Worm (Caenorhabditis elegans) whole organism, young adult: ENCODE measurements around the gene Y37H2A.1.

Experiments
- B0035.1 ChIP-seq: sonication (generic microtip); optimal IDR thresholded peaks from 2 replicates; lab custom pipeline; 2016; ENCODE audit warnings: missing genetic modification characterization, mild to moderate bottlenecking, missing compliant biosample characterization, missing genotype, missing genetic modification reagents
- F52B5.7 ChIP-seq: sonication (generic microtip); optimal IDR thresholded peaks from 2 replicates; lab custom pipeline; 2016; ENCODE audit warnings: mild to moderate bottlenecking, missing genetic modification characterization, missing compliant biosample characterization
- Y67H2A.10 ChIP-seq: fragments of 200-800 bp; sonication (Bioruptor generic); conservative IDR thresholded peaks from 2 replicates; pipeline ENCODE4 v1.3.6; 2022; ENCODE audit warnings: missing genetic modification reagents, missing genetic modification characterization, missing compliant biosample characterization
- Y79H2A.3 ChIP-seq: fragments of 200-800 bp; sonication (Bioruptor generic); conservative IDR thresholded peaks from 2 replicates; pipeline ENCODE4 v1.3.6; 2022; ENCODE audit warnings: missing genetic modification reagents, missing genetic modification characterization, missing compliant biosample characterization
- ceh-100 ChIP-seq: fragments of 200-800 bp; sonication (Bioruptor generic); IDR thresholded peaks from 2 replicates; pipeline ENCODE4 v1.3.6; 2022; ENCODE audit warnings: missing genetic modification reagents, missing genetic modification characterization, missing compliant biosample characterization
- dpl-1 ChIP-seq: fragments of 150-350 bp; optimal IDR thresholded peaks from 2 replicates; lab custom pipeline; 2014; ENCODE audit warnings: missing biosample characterization, missing genetic modification reagents, missing genetic modification characterization
- hlh-26 ChIP-seq: fragments of 200-800 bp; sonication (Bioruptor generic); conservative IDR thresholded peaks from 2 replicates; pipeline ENCODE4 v1.3.6; 2022; ENCODE audit warnings: missing genetic modification reagents, missing genetic modification characterization, missing compliant biosample characterization
- lin-35 ChIP-seq, 3 experiments: fragments of 150-350 bp in 2 of 3; sonication (generic microtip) in 1 of 3; optimal IDR thresholded peaks; 2 replicates each; lab custom pipeline; 2014 to 2018; ENCODE audit warnings: missing biosample characterization in 3 of 3, missing genetic modification characterization in 3 of 3, missing genetic modification reagents in 3 of 3
- nfya-1 ChIP-seq: sonication (generic microtip); optimal IDR thresholded peaks from 2 replicates; lab custom pipeline; 2017; ENCODE audit warnings: antibody characterized with exemption, missing compliant biosample characterization, missing genetic modification characterization, borderline replicate concordance; ENCODE audit not compliant: insufficient read depth
- snpc-1.3 ChIP-seq: sonication (generic microtip); optimal IDR thresholded peaks from 2 replicates; lab custom pipeline; 2017; ENCODE audit warnings: missing genetic modification characterization, mild to moderate bottlenecking, missing compliant biosample characterization, antibody characterized with exemption, moderate library complexity, missing genotype, missing genetic modification reagents; ENCODE audit not compliant: insufficient read depth
- snpc-4 ChIP-seq, 5 experiments: fragments of 150-350 bp in 1 of 5; sonication (generic microtip) in 4 of 5; optimal IDR thresholded peaks; 2 replicates each; lab custom pipeline; 2014 to 2018; ENCODE audit warnings: missing genetic modification characterization in 5 of 5, missing biosample characterization in 3 of 5, antibody characterized with exemption in 2 of 5, mild to moderate bottlenecking in 2 of 5, missing compliant biosample characterization in 2 of 5, missing genotype in 2 of 5, moderate library complexity in 2 of 5, missing genetic modification reagents in 1 of 5
- ztf-18 ChIP-seq: sonication (generic microtip); optimal IDR thresholded peaks from 2 replicates; lab custom pipeline; 2016; ENCODE audit warnings: missing genotype, mild to moderate bottlenecking, missing genetic modification characterization, missing compliant biosample characterization
- ztf-6 ChIP-seq: fragments of 200-800 bp; sonication (Bioruptor generic); IDR thresholded peaks from 2 replicates; pipeline ENCODE4 v1.3.6; 2022; ENCODE audit warnings: missing genetic modification reagents, missing genetic modification characterization, missing compliant biosample characterization

DNA sequence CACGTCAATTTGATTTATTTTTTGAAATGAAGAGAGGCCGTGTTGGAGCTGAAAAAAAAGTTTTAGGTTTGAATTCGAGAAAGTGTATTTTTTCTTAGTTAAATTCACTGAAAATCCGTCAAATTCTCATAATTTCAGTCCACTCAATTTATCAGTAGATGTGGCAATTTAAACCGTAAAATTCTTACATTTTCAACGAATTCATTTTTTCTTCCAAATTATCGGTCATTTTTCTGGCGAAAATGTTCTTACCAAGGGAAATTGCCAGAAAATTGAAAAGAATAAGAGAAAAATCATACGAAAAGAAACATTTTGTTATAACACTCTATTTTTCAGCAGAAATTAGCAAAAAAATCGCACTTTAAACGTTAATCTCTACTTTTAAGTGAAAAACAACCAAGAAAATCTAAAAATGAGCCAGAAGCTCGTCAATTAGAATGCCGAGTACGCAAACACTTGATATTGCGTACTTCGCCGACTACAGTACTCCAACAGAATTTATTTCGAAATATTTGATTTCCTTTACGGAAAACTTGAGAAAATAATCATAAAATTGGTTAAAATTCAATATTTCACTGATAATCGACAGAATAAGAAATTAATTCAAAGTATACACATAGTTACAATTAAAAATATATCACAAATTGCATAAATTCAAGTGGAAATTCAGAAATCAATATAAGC, 22.8 kb upstream of the Y37H2A.1 start, which contains the start of gene fbxa-106:
- no peak for TF ChIP-seq hlh-26
- no peak for TF ChIP-seq snpc-4 (GFP tag; optimal IDR thresholded peaks at IDR 0.05; lab: Kevin White, UChicago)
- TF ChIP-seq snpc-4 (tag; optimal IDR thresholded peaks at IDR 0.05; lab: Kevin White, UChicago) = no peak
- no peak for TF ChIP-seq ceh-100 (GFP tag; lab: Robert Waterston, UW)
- TF ChIP-seq nfya-1 (tag; lab: Kevin White, UChicago) = no peak
- TF ChIP-seq ztf-18 (tag; lab: Kevin White, UChicago) = no peak
- TF ChIP-seq B0035.1 (tag; lab: Kevin White, UChicago) = no peak
- no peak for TF ChIP-seq ztf-6 (GFP tag; lab: Robert Waterston, UW)
- TF ChIP-seq F52B5.7 (tag; lab: Kevin White, UChicago) = no peak
- no peak for TF ChIP-seq dpl-1
- TF ChIP-seq lin-35 (GFP tag; optimal IDR thresholded peaks at IDR 0.05; lab: Kevin White, UChicago) = no peak
- TF ChIP-seq Y79H2A.3 (GFP tag; lab: Robert Waterston, UW) = no peak
- no peak for TF ChIP-seq Y67H2A.10 (GFP tag; lab: Robert Waterston, UW)
- TF ChIP-seq snpc-1.3 (tag; lab: Kevin White, UChicago) = no peak
